Fruit fly (Drosophila melanogaster) whole organism, embryonic: ENCODE measurements around the gene wcy.

Experiments used
- Aef1 ChIP-seq: fragments of 200-800 bp; sonication (Bioruptor generic); IDR thresholded peaks from 3 replicates; pipeline ENCODE4 v1.3.6; 2022; ENCODE audit warnings: missing biosample characterization, missing genetic modification characterization
- BtbVII ChIP-seq: fragments of 200-800 bp; sonication (Bioruptor generic); optimal IDR thresholded peaks from 3 replicates; lab custom pipeline; 2017; ENCODE audit warnings: missing biosample characterization, mild to moderate bottlenecking, missing genetic modification characterization
- CG10462 ChIP-seq: fragments of 200-800 bp; sonication (Bioruptor generic); optimal IDR thresholded peaks from 2 replicates; lab custom pipeline; 2016; ENCODE audit warnings: missing biosample characterization, missing genetic modification characterization
- CG11560 ChIP-seq: fragments of 200-800 bp; sonication (Bioruptor generic); IDR thresholded peaks from 3 replicates; pipeline ENCODE4 v1.3.6; 2022; ENCODE audit warnings: missing biosample characterization, missing genetic modification characterization
- CG14014 ChIP-seq: fragments of 200-800 bp; sonication (Bioruptor generic); IDR thresholded peaks from 2 replicates; pipeline ENCODE4 v1.3.6; 2022; ENCODE audit warnings: missing biosample characterization, missing genetic modification characterization
- CG17385 ChIP-seq: fragments of 200-800 bp; sonication (Bioruptor generic); optimal IDR thresholded peaks from 3 replicates; lab custom pipeline; 2018; ENCODE audit warnings: missing biosample characterization, mild to moderate bottlenecking, missing genetic modification characterization
- CG17612 ChIP-seq: fragments of 200-800 bp; sonication (Bioruptor generic); IDR thresholded peaks from 2 replicates; pipeline ENCODE4 v1.3.6; 2022; ENCODE audit warnings: missing biosample characterization, missing genetic modification characterization
- CG18619 ChIP-seq: fragments of 200-800 bp; sonication (Bioruptor generic); optimal IDR thresholded peaks from 3 replicates; lab custom pipeline; 2017; ENCODE audit warnings: missing biosample characterization, mild to moderate bottlenecking, missing genetic modification characterization
- CG18764 ChIP-seq: fragments of 200-800 bp; sonication (Bioruptor generic); optimal IDR thresholded peaks from 3 replicates; lab custom pipeline; 2016; ENCODE audit warnings: missing biosample characterization, missing genetic modification characterization
- CG2678 ChIP-seq: fragments of 200-800 bp; sonication (Bioruptor generic); optimal IDR thresholded peaks from 3 replicates; lab custom pipeline; 2019; ENCODE audit warnings: missing biosample characterization, mild to moderate bottlenecking, missing genetic modification characterization, moderate library complexity
- CG3163 ChIP-seq: fragments of 200-800 bp; sonication (Bioruptor generic); optimal IDR thresholded peaks from 3 replicates; lab custom pipeline; 2016; ENCODE audit warnings: missing biosample characterization, missing genetic modification characterization
- CG34376 ChIP-seq: fragments of 200-800 bp; sonication (Bioruptor generic); optimal IDR thresholded peaks from 2 replicates; lab custom pipeline; 2018; ENCODE audit warnings: missing biosample characterization, mild to moderate bottlenecking, missing genetic modification characterization
- CG3847 ChIP-seq: fragments of 200-800 bp; sonication (Bioruptor generic); IDR thresholded peaks from 2 replicates; pipeline ENCODE4 v1.3.6; 2022; ENCODE audit warnings: missing biosample characterization, missing genetic modification characterization
- CG5953 ChIP-seq: fragments of 200-800 bp; sonication (Bioruptor generic); IDR thresholded peaks from 2 replicates; pipeline ENCODE4 v1.3.6; 2022; ENCODE audit warnings: missing biosample characterization, missing genetic modification characterization
- CG6254 ChIP-seq: fragments of 200-800 bp; sonication (Bioruptor generic); optimal IDR thresholded peaks from 3 replicates; lab custom pipeline; 2017; ENCODE audit warnings: mild to moderate bottlenecking, missing biosample characterization, missing genetic modification reagents, missing genetic modification characterization
- CG6654 ChIP-seq: fragments of 200-800 bp; sonication (Bioruptor generic); optimal IDR thresholded peaks from 2 replicates; lab custom pipeline; 2017; ENCODE audit warnings: missing biosample characterization, mild to moderate bottlenecking, missing genetic modification characterization
- CG7271 ChIP-seq: fragments of 200-800 bp; sonication (Bioruptor generic); optimal IDR thresholded peaks from 2 replicates; lab custom pipeline; 2018; ENCODE audit warnings: missing biosample characterization, mild to moderate bottlenecking, missing genetic modification characterization, moderate library complexity
- CG9437 ChIP-seq: fragments of 200-800 bp; sonication (Bioruptor generic); optimal IDR thresholded peaks from 2 replicates; lab custom pipeline; 2018; ENCODE audit warnings: missing biosample characterization, mild to moderate bottlenecking, missing genetic modification characterization
- Drgx ChIP-seq: fragments of 200-800 bp; sonication (Bioruptor generic); IDR thresholded peaks from 2 replicates; pipeline ENCODE4 v1.3.6; 2022; ENCODE audit warnings: missing biosample characterization, missing genetic modification characterization
- Elba2 ChIP-seq: fragments of 200-800 bp; sonication (Bioruptor generic); optimal IDR thresholded peaks from 3 replicates; lab custom pipeline; 2016; ENCODE audit warnings: missing biosample characterization, missing genetic modification characterization
- Gug ChIP-seq: fragments of 200-800 bp; sonication (Bioruptor generic); IDR thresholded peaks from 4 replicates; pipeline ENCODE4 v1.3.6; 2022; ENCODE audit warnings: missing biosample characterization, missing genetic modification characterization
- HLH4C ChIP-seq: fragments of 200-800 bp; sonication (Bioruptor generic); IDR thresholded peaks from 3 replicates; pipeline ENCODE4 v1.3.6; 2022; ENCODE audit warnings: missing biosample characterization, missing genetic modification characterization; ENCODE audit not compliant: partially characterized antibody
- HLH54F ChIP-seq: fragments of 200-800 bp; sonication (Bioruptor generic); optimal IDR thresholded peaks from 3 replicates; lab custom pipeline; 2016; ENCODE audit warnings: missing biosample characterization, missing genetic modification characterization
- Kr ChIP-seq: fragments of 200-800 bp; sonication (Bioruptor generic); optimal IDR thresholded peaks from 2 replicates; lab custom pipeline; 2017; ENCODE audit warnings: missing biosample characterization, mild to moderate bottlenecking, missing genetic modification characterization
- Lpt ChIP-seq: fragments of >200 bp; optimal IDR thresholded peaks from 2 replicates; lab custom pipeline; 2018; ENCODE audit warnings: missing biosample characterization, missing genetic modification characterization
- MBD-R2 ChIP-seq: fragments of 200-800 bp; sonication (Bioruptor generic); IDR thresholded peaks from 2 replicates; pipeline ENCODE4 v1.3.6; 2022; ENCODE audit warnings: missing biosample characterization, missing genetic modification characterization
- Neu2 ChIP-seq: fragments of 200-800 bp; sonication (Bioruptor generic); optimal IDR thresholded peaks from 3 replicates; lab custom pipeline; 2016; ENCODE audit warnings: missing biosample characterization, missing genetic modification characterization, borderline replicate concordance
- Nf-YC ChIP-seq: fragments of 200-800 bp; optimal IDR thresholded peaks from 3 replicates; lab custom pipeline; 2019; ENCODE audit warnings: missing biosample characterization, mild to moderate bottlenecking, missing genetic modification characterization, moderate library complexity
- Pdp1 ChIP-seq, 2 experiments: fragments of 200-800 bp; sonication (Bioruptor generic); optimal IDR thresholded peaks; 3 replicates each; lab custom pipeline; 2016; ENCODE audit warnings: missing biosample characterization in 2 of 2, missing genetic modification characterization in 2 of 2, mild to moderate bottlenecking in 1 of 2, moderate library complexity in 1 of 2
- Sox100B ChIP-seq: fragments of 200-800 bp; sonication (Bioruptor generic); optimal IDR thresholded peaks from 3 replicates; lab custom pipeline; 2018; ENCODE audit warnings: missing biosample characterization, mild to moderate bottlenecking, missing genetic modification characterization
- Stat92E ChIP-seq, 3 experiments: fragments of >200 bp in 2 of 3; fragments of 200-800 bp in 1 of 3; sonication (Bioruptor generic) in 1 of 3; optimal IDR thresholded peaks; 2 replicates each; lab custom pipeline; 2017 to 2019; ENCODE audit warnings: missing biosample characterization in 3 of 3, missing genetic modification characterization in 3 of 3, mild to moderate bottlenecking in 1 of 3, moderate library complexity in 1 of 3
- Xbp1 ChIP-seq: fragments of 200-800 bp; sonication (Bioruptor generic); optimal IDR thresholded peaks from 3 replicates; lab custom pipeline; 2016; ENCODE audit warnings: missing biosample characterization, mild to moderate bottlenecking, missing genetic modification characterization
- abd-A ChIP-seq: fragments of 200-800 bp; sonication (Bioruptor generic); optimal IDR thresholded peaks from 3 replicates; lab custom pipeline; 2019; ENCODE audit warnings: missing biosample characterization, mild to moderate bottlenecking, missing genetic modification characterization, moderate library complexity
- ap ChIP-seq: fragments of 200-800 bp; sonication (Bioruptor generic); IDR thresholded peaks from 2 replicates; pipeline ENCODE4 v1.3.6; 2022; ENCODE audit warnings: missing biosample characterization, missing genetic modification characterization
- az2 ChIP-seq: fragments of 200-800 bp; sonication (Bioruptor generic); optimal IDR thresholded peaks from 3 replicates; lab custom pipeline; 2016; ENCODE audit warnings: missing biosample characterization, missing genetic modification characterization
- btn ChIP-seq: fragments of 200-800 bp; sonication (Bioruptor generic); optimal IDR thresholded peaks from 2 replicates; lab custom pipeline; 2016; ENCODE audit warnings: missing biosample characterization, missing genetic modification characterization
- chn ChIP-seq: fragments of 200-800 bp; sonication (Bioruptor generic); optimal IDR thresholded peaks from 2 replicates; lab custom pipeline; 2016; ENCODE audit warnings: missing biosample characterization, missing genetic modification characterization
- corto ChIP-seq: fragments of 200-800 bp; sonication (Bioruptor generic); optimal IDR thresholded peaks from 2 replicates; lab custom pipeline; 2016; ENCODE audit warnings: missing biosample characterization, mild to moderate bottlenecking, missing genetic modification characterization, moderate library complexity
- dimm ChIP-seq: fragments of 200-800 bp; sonication (Bioruptor generic); IDR thresholded peaks from 2 replicates; pipeline ENCODE4 v1.3.6; 2022; ENCODE audit warnings: missing biosample characterization, missing genetic modification characterization
- dmrt99B ChIP-seq: fragments of 200-800 bp; sonication (Bioruptor generic); optimal IDR thresholded peaks from 2 replicates; lab custom pipeline; 2018; ENCODE audit warnings: missing biosample characterization, mild to moderate bottlenecking, missing genetic modification characterization, moderate library complexity
- kay ChIP-seq: fragments of 200-800 bp; sonication (Bioruptor generic); optimal IDR thresholded peaks from 2 replicates; lab custom pipeline; 2016; ENCODE audit warnings: missing biosample characterization, missing genetic modification characterization
- ken ChIP-seq: fragments of 200-800 bp; sonication (Bioruptor generic); IDR thresholded peaks from 3 replicates; pipeline ENCODE4 v1.3.6; 2022; ENCODE audit warnings: missing biosample characterization, missing genetic modification characterization
- nom ChIP-seq: fragments of 200-800 bp; sonication (Bioruptor generic); optimal IDR thresholded peaks from 2 replicates; lab custom pipeline; 2017; ENCODE audit warnings: missing biosample characterization, missing genetic modification characterization, mild to moderate bottlenecking, moderate library complexity, missing genetic modification reagents
- pnt ChIP-seq: fragments of 200-800 bp; sonication (Bioruptor generic); optimal IDR thresholded peaks from 3 replicates; lab custom pipeline; 2016; ENCODE audit warnings: missing biosample characterization, missing genetic modification characterization
- pzg ChIP-seq: fragments of 200-800 bp; sonication (Bioruptor generic); optimal IDR thresholded peaks from 3 replicates; lab custom pipeline; 2018; ENCODE audit warnings: missing biosample characterization, mild to moderate bottlenecking, missing genetic modification characterization, moderate library complexity
- salm ChIP-seq: fragments of 200-800 bp; sonication (Bioruptor generic); optimal IDR thresholded peaks from 2 replicates; lab custom pipeline; 2018; ENCODE audit warnings: missing biosample characterization, mild to moderate bottlenecking, missing genetic modification characterization
- seq ChIP-seq: fragments of 200-800 bp; sonication (Bioruptor generic); IDR thresholded peaks from 2 replicates; pipeline ENCODE4 v1.3.6; 2022; ENCODE audit warnings: missing biosample characterization, missing genetic modification characterization
- slbo ChIP-seq: fragments of 200-800 bp; sonication (Bioruptor generic); IDR thresholded peaks from 2 replicates; pipeline ENCODE4 v1.3.6; 2022; ENCODE audit warnings: missing biosample characterization, missing genetic modification characterization
- slp2 ChIP-seq: fragments of 200-800 bp; sonication (Bioruptor generic); optimal IDR thresholded peaks from 2 replicates; lab custom pipeline; 2016; ENCODE audit warnings: missing biosample characterization, missing genetic modification characterization

The wcy gene

dm6 chrX:17123545-17124203 is 46.0 kb upstream of the wcy start (continued):
- TF ChIP-seq CG18619 (GFP tag; lab: Kevin White, UChicago) (peak; percentile 63), Sox100B (GFP tag; lab: Kevin White, UChicago) (peak; percentile 68), CG17612 (GFP tag; lab: Robert Waterston, UW) (no peak), Gug (GFP tag; lab: Robert Waterston, UW) (peak; percentile 37; the same call in 1 of the 4 replicates), Neu2 (GFP tag; lab: Kevin White, UChicago) (no peak), Elba2 (GFP tag; lab: Kevin White, UChicago) (no peak), HLH4C (GFP tag; lab: Robert Waterston, UW) (no peak), Aef1 (GFP tag; lab: Robert Waterston, UW) (peak; percentile 42; the same call in 2 of the 3 replicates), corto (no peak), kay (GFP tag; lab: Kevin White, UChicago) (peak; percentile 29), CG3163 (no peak), seq (GFP tag; lab: Robert Waterston, UW) (peak; percentile 41; the same call in 1 of the 2 replicates), btn (GFP tag; lab: Kevin White, UChicago) (no peak), CG7271 (no peak), Pdp1 (GFP tag; optimal IDR thresholded peaks at IDR 0.05; lab: Kevin White, UChicago) (peak; percentile 67 to 73), slbo (GFP tag; lab: Robert Waterston, UW) (peak; percentile 82), salm (tag; lab: Kevin White, UChicago) (peak; percentile 45), CG17385 (GFP tag; lab: Kevin White, UChicago) (peak; percentile 64), HLH54F (GFP tag; lab: Kevin White, UChicago) (peak; percentile 39), CG10462 (GFP tag; lab: Kevin White, UChicago) (no peak), Nf-YC (no peak), pzg (no peak), CG3847 (GFP tag; lab: Robert Waterston, UW) (peak; percentile 71), Xbp1 (GFP tag; lab: Kevin White, UChicago) (peak; percentile 79), MBD-R2 (GFP tag; lab: Robert Waterston, UW) (peak; percentile 41; the same call in 1 of the 2 replicates), CG6654 (GFP tag; lab: Kevin White, UChicago) (peak; percentile 18), CG18764 (GFP tag; lab: Kevin White, UChicago) (peak; percentile 17), Lpt (no peak), az2 (peak; percentile 61), dmrt99B (tag; lab: Kevin White, UChicago) (peak; percentile 82), CG9437 (peak; percentile 47), chn (GFP tag; lab: Kevin White, UChicago) (no peak), slp2 (GFP tag; lab: Kevin White, UChicago) (peak; percentile 34), CG5953 (GFP tag; lab: Robert Waterston, UW) (peak; percentile 54; the same call in 1 of the 2 replicates), CG14014 (peak; percentile 79; the same call in 1 of the 2 replicates), pnt (GFP tag; lab: Kevin White, UChicago) (no peak), Kr (GFP tag; lab: Kevin White, UChicago) (peak; percentile 26), nom (GFP tag; lab: Kevin White, UChicago) (no peak), ken (GFP tag; lab: Robert Waterston, UW) (peak; percentile 78; the same call in 2 of the 3 replicates), Stat92E (GFP tag; optimal IDR thresholded peaks at IDR 0.05; lab: Kevin White, UChicago) (no peak), CG11560 (tag; lab: Robert Waterston, UW) (peak; percentile 46; the same call in 1 of the 3 replicates), CG2678 (tag; lab: Kevin White, UChicago) (peak; percentile 88), dimm (GFP tag; lab: Robert Waterston, UW) (peak; percentile 50; the same call in 1 of the 2 replicates), CG6254 (GFP tag; lab: Kevin White, UChicago) (no peak), ap (GFP tag; lab: Robert Waterston, UW) (peak; percentile 56; the same call in 1 of the 2 replicates), abd-A (no peak), Drgx (GFP tag; lab: Robert Waterston, UW) (peak; percentile 46; the same call in 1 of the 2 replicates), BtbVII (GFP tag; lab: Kevin White, UChicago) (peak; percentile 64), CG34376 (GFP tag; lab: Kevin White, UChicago) (peak; percentile 5)
